Worm (Caenorhabditis elegans) whole organism, L2 larva: Measurements from ENCODE around the gene T05A1.5.

ENCODE experiments used
- ama-1 ChIP-seq: fragments of 150-350 bp; optimal IDR thresholded peaks from 2 replicates; lab custom pipeline; 2018; ENCODE audit warnings: inconsistent platforms
- lin-11 ChIP-seq: fragments of 150-350 bp; sonication (generic microtip); optimal IDR thresholded peaks from 2 replicates; lab custom pipeline; 2014; ENCODE audit warnings: missing biosample characterization, missing genetic modification characterization, inconsistent platforms, mixed read lengths
- nhr-6 ChIP-seq: fragments of 150-350 bp; optimal IDR thresholded peaks from 2 replicates; lab custom pipeline; 2014; ENCODE audit warnings: missing biosample characterization, missing genetic modification characterization
- snpc-4 ChIP-seq: fragments of 150-350 bp; optimal IDR thresholded peaks from 2 replicates; lab custom pipeline; 2014; ENCODE audit warnings: missing biosample characterization, missing genetic modification characterization

DNA sequence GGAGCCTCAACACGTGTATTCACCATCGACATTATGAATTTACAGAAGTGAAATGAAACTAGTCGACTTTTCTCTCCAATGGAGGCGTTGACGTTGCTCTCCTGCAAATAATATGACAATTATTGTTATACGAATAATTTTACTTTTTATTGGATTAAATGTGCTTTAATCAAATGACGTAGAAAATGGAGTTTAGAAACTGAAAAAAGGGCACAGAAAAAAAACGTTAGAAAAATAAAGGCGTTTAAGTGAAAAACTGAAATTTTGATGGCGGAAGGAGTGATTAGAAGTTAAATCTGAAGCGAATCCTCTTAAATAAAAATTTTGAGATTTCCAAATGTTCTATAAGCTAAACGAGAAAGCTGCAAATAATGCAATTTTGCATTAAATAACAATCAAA is 33.9 kb downstream of the T05A1.5 start, which contains the start of gene npr-2:
- TF ChIP-seq ama-1 (lab: Kevin White, UChicago) (no peak), snpc-4 (tag; lab: Kevin White, UChicago) (no peak), nhr-6 (tag; lab: Kevin White, UChicago) (no peak), lin-11 (tag; lab: Kevin White, UChicago) (no peak)
